Fruit fly (Drosophila melanogaster): ENCODE data around the gene CG33710.

CG33710 gene

DNA sequence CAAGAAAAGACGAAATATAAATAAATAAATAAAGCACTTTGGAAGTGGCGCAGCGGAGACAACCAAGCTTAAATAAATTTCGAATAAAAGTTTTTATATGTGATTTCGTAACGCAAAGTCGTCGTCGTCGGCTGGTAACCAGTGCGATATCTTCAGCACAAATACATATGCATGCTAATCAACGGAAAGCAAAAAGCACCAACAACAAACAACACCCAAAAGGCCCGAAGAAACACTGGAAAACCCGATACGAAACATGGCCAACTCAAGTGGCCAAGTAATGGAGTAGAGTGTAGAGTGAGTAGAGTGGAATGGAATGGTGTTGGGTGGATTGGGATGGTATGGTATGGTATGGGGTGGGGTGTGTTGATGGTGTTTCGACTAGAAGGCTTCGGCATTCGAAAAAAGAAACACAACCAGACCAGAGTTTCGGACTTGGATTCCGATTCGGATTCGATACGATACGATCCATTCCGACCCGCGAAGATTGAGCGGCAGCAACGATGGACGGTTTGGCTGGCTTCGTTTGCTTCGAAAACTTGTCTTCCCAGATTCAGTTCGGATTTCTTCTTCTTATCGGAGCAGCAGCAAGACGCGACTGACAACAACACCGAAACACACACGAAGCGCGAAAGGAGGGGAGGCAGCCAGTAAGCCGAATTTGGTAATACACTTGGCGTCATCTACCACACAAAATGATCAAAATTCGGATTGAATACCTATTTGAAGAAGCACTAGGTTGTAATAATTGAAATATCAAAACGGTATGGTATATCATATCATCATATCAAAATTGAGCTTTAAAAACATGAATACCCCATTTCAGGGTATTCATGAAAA is 49.8 kb downstream of the CG33710 start (continued):
- TF ChIP-seq Gug (GFP tag; IDR thresholded peaks at IDR 0.05) (peak; percentile 95), Hr78 (GFP tag; optimal IDR thresholded peaks at IDR 0.05) (peak in 1 of 2 experiments; percentile 77), Hand (GFP tag; optimal IDR thresholded peaks at IDR 0.05) (peak; percentile 79), CG17186 (GFP tag; optimal IDR thresholded peaks at IDR 0.05) (peak; percentile 55), CG17568 (GFP tag; optimal IDR thresholded peaks at IDR 0.05) (peak; percentile 85), CG8359 (GFP tag; optimal IDR thresholded peaks at IDR 0.05; ENCODE audit: borderline replicate concordance) (peak; percentile 62), CG42726 (GFP tag; IDR thresholded peaks at IDR 0.05; ENCODE audit: partially characterized antibody) (no peak), pum (GFP tag; optimal IDR thresholded peaks at IDR 0.05) (peak; percentile 87), CG18011 (GFP tag; optimal IDR thresholded peaks at IDR 0.05) (peak; percentile 78), sug (tag; optimal IDR thresholded peaks at IDR 0.05) (peak; percentile 75), CG30431 (GFP tag; optimal IDR thresholded peaks at IDR 0.05) (peak; percentile 84), CG13123 (GFP tag; optimal IDR thresholded peaks at IDR 0.05) (peak; percentile 90), sens-2 (GFP tag; IDR thresholded peaks at IDR 0.05) (peak; percentile 90), CG6813 (GFP tag; optimal IDR thresholded peaks at IDR 0.05) (peak; percentile 90), CG34376 (GFP tag; optimal IDR thresholded peaks at IDR 0.05) (peak; percentile 83), shn (GFP tag; optimal IDR thresholded peaks at IDR 0.05) (peak; percentile 95), Sox100B (GFP tag; optimal IDR thresholded peaks at IDR 0.05) (peak; percentile 83), ERR (GFP tag; optimal IDR thresholded peaks at IDR 0.05) (peak; percentile 93), Rx (GFP tag; IDR thresholded peaks at IDR 0.05) (peak; percentile 94), CG33213 (GFP tag; optimal IDR thresholded peaks at IDR 0.05) (peak; percentile 92), CG6175 (GFP tag; IDR thresholded peaks at IDR 0.05) (peak; percentile 94), bowl (GFP tag; IDR thresholded peaks at IDR 0.05) (peak; percentile 86), D19B (GFP tag; optimal IDR thresholded peaks at IDR 0.05) (peak; percentile 90), CG13287 (GFP tag; IDR thresholded peaks at IDR 0.05; ENCODE audit: partially characterized antibody) (no peak; the same call in 1 of the 2 replicates), CG15073 (GFP tag; optimal IDR thresholded peaks at IDR 0.05) (peak; percentile 70), onecut (GFP tag; IDR thresholded peaks at IDR 0.05) (peak; percentile 73), fu2 (GFP tag; optimal IDR thresholded peaks at IDR 0.05) (peak; percentile 95), CG18619 (GFP tag; optimal IDR thresholded peaks at IDR 0.05) (peak; percentile 95), CG4328 (GFP tag; optimal IDR thresholded peaks at IDR 0.05) (peak; percentile 53), Mes4 (GFP tag; optimal IDR thresholded peaks at IDR 0.05) (peak; percentile 87), danr (GFP tag; IDR thresholded peaks at IDR 0.05) (peak; percentile 91), CG4617 (GFP tag; optimal IDR thresholded peaks at IDR 0.05; ENCODE audit: borderline replicate concordance) (peak; percentile 75), CG1233 (GFP tag; optimal IDR thresholded peaks at IDR 0.05) (peak; percentile 91), fd64A (GFP tag; optimal IDR thresholded peaks at IDR 0.05) (peak; percentile 30), tna (GFP tag; IDR thresholded peaks at IDR 0.05; ENCODE audit: partially characterized antibody) (no peak), Dad (GFP tag; optimal IDR thresholded peaks at IDR 0.05) (peak; percentile 86), toy (GFP tag; IDR thresholded peaks at IDR 0.05) (peak; percentile 86), nau (GFP tag; optimal IDR thresholded peaks at IDR 0.05) (peak; percentile 54), D (optimal IDR thresholded peaks at IDR 0.05) (no peak), D (GFP tag; optimal IDR thresholded peaks at IDR 0.05) (peak; percentile 52), BEAF-32 (GFP tag; optimal IDR thresholded peaks at IDR 0.05) (peak; percentile 17), CG9876 (GFP tag; optimal IDR thresholded peaks at IDR 0.05) (peak; percentile 90), vfl (GFP tag; optimal IDR thresholded peaks at IDR 0.05) (peak; percentile 93), CG17385 (GFP tag; optimal IDR thresholded peaks at IDR 0.05) (peak; percentile 93), Poxn (GFP tag; IDR thresholded peaks at IDR 0.05) (peak; percentile 87), CG10274 (GFP tag; optimal IDR thresholded peaks at IDR 0.05) (peak; percentile 89), ap (GFP tag; IDR thresholded peaks at IDR 0.05) (peak; percentile 94), nom (GFP tag; optimal IDR thresholded peaks at IDR 0.05) (peak; percentile 95)

All from whole organism, embryonic.